Worm (Caenorhabditis elegans) whole organism, L4 larva: Measurements from ENCODE around the gene Y67D2.2.

Source experiments
- D1046.2 ChIP-seq: fragments of 200-800 bp; sonication (Bioruptor generic); IDR thresholded peaks from 2 replicates; pipeline ENCODE4 v1.3.6; 2022; ENCODE audit warnings: missing genetic modification characterization, missing compliant biosample characterization
- F26F4.8 ChIP-seq: fragments of 200-800 bp; sonication (Bioruptor generic); conservative IDR thresholded peaks from 2 replicates; pipeline ENCODE4 v1.3.6; 2022; ENCODE audit warnings: missing genetic modification characterization, missing compliant biosample characterization
- F44E2.7 ChIP-seq: fragments of 200-800 bp; sonication (Bioruptor generic); IDR thresholded peaks from 2 replicates; pipeline ENCODE4 v2.1.2; 2022; ENCODE audit warnings: missing genetic modification characterization, missing compliant biosample characterization
- T26A8.4 ChIP-seq: fragments of 200-800 bp; sonication (Bioruptor generic); IDR thresholded peaks from 2 replicates; pipeline ENCODE4 v1.3.6; 2022; ENCODE audit warnings: missing genetic modification characterization, missing compliant biosample characterization
- Y48G9A.11 ChIP-seq: fragments of 200-800 bp; sonication (Bioruptor generic); IDR thresholded peaks from 2 replicates; pipeline ENCODE4 v1.3.6; 2022; ENCODE audit warnings: missing genetic modification reagents, missing genetic modification characterization, missing compliant biosample characterization
- ZK337.2 ChIP-seq: fragments of 200-800 bp; sonication (Bioruptor generic); IDR thresholded peaks from 2 replicates; pipeline ENCODE4 v1.3.6; 2022; ENCODE audit warnings: missing genetic modification reagents, missing genetic modification characterization, missing compliant biosample characterization
- aha-1 ChIP-seq: fragments of 150-350 bp; peaks from one replicate; lab custom pipeline; 2014; ENCODE audit warnings: missing biosample characterization, missing genetic modification characterization
- aly-2 ChIP-seq: sonication (generic microtip); optimal IDR thresholded peaks from 2 replicates; lab custom pipeline; 2018; ENCODE audit warnings: missing biosample characterization, missing genetic modification characterization
- attf-4 ChIP-seq: sonication (generic microtip); optimal IDR thresholded peaks from 3 replicates; lab custom pipeline; 2017; ENCODE audit warnings: missing biosample characterization, missing genetic modification characterization
- ceh-28 ChIP-seq: fragments of 150-350 bp; optimal IDR thresholded peaks from 2 replicates; lab custom pipeline; 2014; ENCODE audit warnings: missing biosample characterization, missing genetic modification reagents, missing genetic modification characterization
- ceh-32 ChIP-seq: sonication (generic microtip); optimal IDR thresholded peaks from 2 replicates; lab custom pipeline; 2016; ENCODE audit warnings: mild to moderate bottlenecking, missing genetic modification characterization, missing compliant biosample characterization; ENCODE audit not compliant: poor library complexity
- ceh-82 ChIP-seq: sonication (generic microtip); optimal IDR thresholded peaks from 2 replicates; lab custom pipeline; 2017; ENCODE audit warnings: missing biosample characterization, missing genetic modification characterization
- daf-8 ChIP-seq: fragments of 200-800 bp; sonication (Bioruptor generic); IDR thresholded peaks from 2 replicates; pipeline ENCODE4 v1.3.6; 2022; ENCODE audit warnings: missing genetic modification characterization, missing compliant biosample characterization
- dmd-8 ChIP-seq: fragments of 200-800 bp; sonication (Bioruptor generic); IDR thresholded peaks from 2 replicates; pipeline ENCODE4 v1.3.6; 2022; ENCODE audit warnings: missing genetic modification characterization, missing compliant biosample characterization
- dpl-1 ChIP-seq: fragments of 150-350 bp; optimal IDR thresholded peaks from 2 replicates; lab custom pipeline; 2014; ENCODE audit warnings: missing biosample characterization, missing genetic modification reagents, missing genetic modification characterization
- dve-1 ChIP-seq: sonication (generic microtip); optimal IDR thresholded peaks from 2 replicates; lab custom pipeline; 2017; ENCODE audit warnings: antibody characterized with exemption, mild to moderate bottlenecking, missing genetic modification characterization, missing compliant biosample characterization; ENCODE audit not compliant: insufficient read depth
- egl-27 ChIP-seq: sonication (generic microtip); optimal IDR thresholded peaks from 3 replicates; lab custom pipeline; 2017; ENCODE audit warnings: missing biosample characterization, missing genetic modification reagents, missing genetic modification characterization
- gei-8 ChIP-seq: fragments of 200-800 bp; sonication (Bioruptor generic); optimal IDR thresholded peaks from 2 replicates; lab custom pipeline; 2018; ENCODE audit warnings: mild to moderate bottlenecking, missing genetic modification characterization, missing compliant biosample characterization
- hif-1 ChIP-seq, 2 experiments: sonication (generic microtip); optimal IDR thresholded peaks; 2 replicates each; lab custom pipeline; 2016 to 2017; ENCODE audit warnings: missing compliant biosample characterization in 2 of 2, missing genetic modification characterization in 2 of 2, missing genetic modification reagents in 2 of 2, missing genotype in 2 of 2, mild to moderate bottlenecking in 1 of 2
- hlh-30 ChIP-seq: sonication (generic microtip); optimal IDR thresholded peaks from 2 replicates; lab custom pipeline; 2017; ENCODE audit warnings: antibody characterized with exemption, mild to moderate bottlenecking, missing genetic modification characterization, missing compliant biosample characterization; ENCODE audit not compliant: insufficient read depth
- jun-1 ChIP-seq: fragments of 150-350 bp; optimal IDR thresholded peaks from 2 replicates; lab custom pipeline; 2014; ENCODE audit warnings: missing biosample characterization, missing genetic modification reagents, missing genetic modification characterization
- lin-13 ChIP-seq: fragments of 150-350 bp; optimal IDR thresholded peaks from 2 replicates; lab custom pipeline; 2014; ENCODE audit warnings: missing biosample characterization, missing genetic modification reagents, missing genetic modification characterization
- lin-38 ChIP-seq: fragments of 200-800 bp; sonication (Bioruptor generic); IDR thresholded peaks from 2 replicates; pipeline ENCODE4 v1.3.6; 2022; ENCODE audit warnings: missing genetic modification reagents, missing genetic modification characterization, missing compliant biosample characterization
- lin-39 ChIP-seq: fragments of 150-350 bp; optimal IDR thresholded peaks from 2 replicates; lab custom pipeline; 2014; ENCODE audit warnings: missing biosample characterization, missing genetic modification reagents, missing genetic modification characterization
- lsy-2 ChIP-seq, 2 experiments: fragments of 150-350 bp in 1 of 2; sonication (generic microtip) in 1 of 2; optimal IDR thresholded peaks; 2 replicates each; lab custom pipeline; 2014 to 2017; ENCODE audit warnings: missing biosample characterization in 2 of 2, missing genetic modification characterization in 2 of 2
- mes-2 ChIP-seq: sonication (generic microtip); optimal IDR thresholded peaks from 2 replicates; lab custom pipeline; 2016; ENCODE audit warnings: missing genotype, mild to moderate bottlenecking, missing genetic modification characterization, missing compliant biosample characterization; ENCODE audit not compliant: poor library complexity, severe bottlenecking
- mxl-3 ChIP-seq: fragments of 200-800 bp; sonication (Bioruptor generic); optimal IDR thresholded peaks from 2 replicates; lab custom pipeline; 2018; ENCODE audit warnings: mild to moderate bottlenecking, missing genetic modification characterization, missing compliant biosample characterization
- nhr-102 ChIP-seq: sonication (generic microtip); optimal IDR thresholded peaks from 2 replicates; lab custom pipeline; 2016; ENCODE audit warnings: mild to moderate bottlenecking, missing genetic modification characterization, moderate library complexity, missing compliant biosample characterization
- nhr-11 ChIP-seq: fragments of 150-350 bp; optimal IDR thresholded peaks from 2 replicates; lab custom pipeline; 2014; ENCODE audit warnings: missing biosample characterization, missing genetic modification characterization
- nhr-237 ChIP-seq: sonication (generic microtip); optimal IDR thresholded peaks from 2 replicates; lab custom pipeline; 2017; ENCODE audit warnings: missing biosample characterization, missing genetic modification characterization
- nhr-25 ChIP-seq: sonication (generic microtip); optimal IDR thresholded peaks from 2 replicates; lab custom pipeline; 2017; ENCODE audit warnings: missing genetic modification characterization, mild to moderate bottlenecking, missing compliant biosample characterization, antibody characterized with exemption, moderate library complexity, borderline replicate concordance; ENCODE audit not compliant: insufficient read depth
- nhr-42 ChIP-seq: fragments of 200-800 bp; sonication (Bioruptor generic); IDR thresholded peaks from 2 replicates; pipeline ENCODE4 v1.3.6; 2022; ENCODE audit warnings: missing genetic modification characterization, missing compliant biosample characterization
- nhr-6 ChIP-seq: fragments of 150-350 bp; optimal IDR thresholded peaks from 2 replicates; lab custom pipeline; 2014; ENCODE audit warnings: missing biosample characterization, missing genetic modification characterization
- nhr-77 ChIP-seq: fragments of 150-350 bp; optimal IDR thresholded peaks from 2 replicates; lab custom pipeline; 2014; ENCODE audit warnings: missing biosample characterization, missing genetic modification characterization
- skn-1 ChIP-seq: fragments of 150-350 bp; optimal IDR thresholded peaks from 2 replicates; lab custom pipeline; 2014; ENCODE audit warnings: missing biosample characterization, missing genetic modification characterization
- unc-62 ChIP-seq, 3 experiments: fragments of 150-350 bp in 1 of 3; sonication (generic microtip); optimal IDR thresholded peaks in 2 of 3; peaks in 1 of 3; 1 replicate in 1 of 3; 2 replicates in 2 of 3; lab custom pipeline; 2014 to 2017; ENCODE audit warnings: missing biosample characterization in 3 of 3, missing genetic modification characterization in 3 of 3, missing genetic modification reagents in 3 of 3, missing genotype in 1 of 3
- zag-1 ChIP-seq: fragments of 150-350 bp; optimal IDR thresholded peaks from 2 replicates; lab custom pipeline; 2014; ENCODE audit warnings: missing biosample characterization, missing genetic modification characterization
- zfp-2 ChIP-seq: sonication (generic microtip); optimal IDR thresholded peaks from 2 replicates; lab custom pipeline; 2016; ENCODE audit warnings: mild to moderate bottlenecking, missing genetic modification characterization, missing compliant biosample characterization
- zip-2 ChIP-seq: fragments of 150-350 bp; optimal IDR thresholded peaks from 2 replicates; lab custom pipeline; 2014; ENCODE audit warnings: missing biosample characterization, missing genetic modification characterization
- ztf-11 ChIP-seq: fragments of 150-350 bp; optimal IDR thresholded peaks from 2 replicates; lab custom pipeline; 2014; ENCODE audit warnings: missing biosample characterization, missing genetic modification characterization

Y67D2.2 gene

DNA sequence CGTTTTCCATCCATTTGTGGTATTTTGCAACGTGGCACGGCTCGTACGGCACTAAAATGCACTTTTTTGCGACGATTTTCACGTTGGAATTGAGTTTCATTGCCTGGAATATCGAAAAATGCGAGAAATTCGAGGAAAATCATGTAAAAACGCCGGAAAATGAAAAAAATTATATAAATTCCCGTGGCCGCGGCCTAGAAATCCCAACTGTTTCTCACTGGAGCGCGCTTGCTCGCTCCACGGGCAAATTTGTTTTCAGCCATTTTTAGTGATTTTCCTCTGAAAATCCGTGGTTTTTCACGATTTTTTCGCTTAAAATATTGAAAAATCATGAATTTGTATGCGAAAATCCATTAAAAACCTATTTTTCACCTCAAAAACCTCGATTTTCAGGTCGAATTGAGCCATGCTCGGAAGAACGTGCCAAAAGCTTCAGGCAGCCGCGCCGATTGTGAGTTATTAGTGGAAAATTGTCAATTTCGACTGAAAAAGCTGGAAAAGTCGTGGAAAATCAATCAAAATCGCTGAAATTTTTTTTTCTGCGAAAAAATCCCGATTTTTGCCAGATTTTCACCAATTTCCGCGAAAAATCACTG is 18.4 kb upstream of the Y67D2.2 start, which contains the start of the genes Y67D2.5 and cisd-3.2:
Gene Y67D2.5 (minus strand): TSS at position 145 of the 596 bp plus-strand sequence.
Gene cisd-3.2 (plus strand): TSS at position 394 of the 596 bp plus-strand sequence.
- no peak for TF ChIP-seq D1046.2 (GFP tag; lab: Robert Waterston, UW)
- TF ChIP-seq nhr-6 (tag; lab: Kevin White, UChicago) = no peak
- peak in 1 of 2 experiments; percentile 37 for TF ChIP-seq lsy-2 (tag; optimal IDR thresholded peaks at IDR 0.05; lab: Kevin White, UChicago)
- TF ChIP-seq ztf-11 (tag; lab: Kevin White, UChicago) = no peak
- TF ChIP-seq lin-39 (tag; lab: Kevin White, UChicago) = no peak
- TF ChIP-seq zag-1 = no peak
- peak in 1 of 2 experiments; percentile 86 for TF ChIP-seq unc-62 (GFP tag; optimal IDR thresholded peaks at IDR 0.05 in 1 of 2; lab: Kevin White, UChicago)
- no peak for TF ChIP-seq unc-62 (tag; optimal IDR thresholded peaks at IDR 0.05; lab: Kevin White, UChicago)
- TF ChIP-seq F44E2.7 (GFP tag; lab: Robert Waterston, UW) = no peak
- TF ChIP-seq daf-8 = no peak
- no peak for TF ChIP-seq dmd-8 (GFP tag; lab: Robert Waterston, UW)
- peak; percentile 94 for TF ChIP-seq aha-1
- no peak for TF ChIP-seq ceh-82 (tag; lab: Kevin White, UChicago)
- no peak for TF ChIP-seq dve-1 (tag; lab: Kevin White, UChicago)
- no peak for TF ChIP-seq jun-1 (tag; lab: Kevin White, UChicago)
- TF ChIP-seq nhr-237 = no peak
- no peak for TF ChIP-seq nhr-77
- peak; percentile 92 for TF ChIP-seq lin-38 (GFP tag; lab: Robert Waterston, UW)
- TF ChIP-seq zfp-2 = no peak
- TF ChIP-seq ZK337.2 (GFP tag; lab: Robert Waterston, UW) = no peak
- TF ChIP-seq F26F4.8 (GFP tag; lab: Robert Waterston, UW) = no peak
- TF ChIP-seq egl-27 (tag; lab: Kevin White, UChicago) = no peak
- peak; percentile 40 for TF ChIP-seq dpl-1 (GFP tag; lab: Kevin White, UChicago)
- TF ChIP-seq skn-1 = no peak
- TF ChIP-seq zip-2 (tag; lab: Kevin White, UChicago) = no peak
- TF ChIP-seq Y48G9A.11 = no peak
- TF ChIP-seq gei-8 (GFP tag; lab: Kevin White, UChicago) = no peak
- no peak for TF ChIP-seq attf-4 (tag; lab: Kevin White, UChicago)
- TF ChIP-seq mxl-3 (GFP tag; lab: Kevin White, UChicago) = no peak
- peak; percentile 21 for TF ChIP-seq lin-13 (GFP tag; lab: Kevin White, UChicago)
- TF ChIP-seq hif-1 (tag; optimal IDR thresholded peaks at IDR 0.05; lab: Kevin White, UChicago) = peak in 1 of 2 experiments; percentile 54
- no peak for TF ChIP-seq nhr-11 (tag; lab: Kevin White, UChicago)
- TF ChIP-seq ceh-32 (tag; lab: Kevin White, UChicago) = no peak
- no peak for TF ChIP-seq hlh-30 (tag; lab: Kevin White, UChicago)
- TF ChIP-seq mes-2 (tag; lab: Kevin White, UChicago) = peak; percentile 92
- TF ChIP-seq nhr-102 (tag; lab: Kevin White, UChicago) = no peak
- no peak for TF ChIP-seq nhr-42 (GFP tag; lab: Robert Waterston, UW)
- TF ChIP-seq T26A8.4 (GFP tag; lab: Robert Waterston, UW) = no peak
- TF ChIP-seq aly-2 = no peak

DNA sequence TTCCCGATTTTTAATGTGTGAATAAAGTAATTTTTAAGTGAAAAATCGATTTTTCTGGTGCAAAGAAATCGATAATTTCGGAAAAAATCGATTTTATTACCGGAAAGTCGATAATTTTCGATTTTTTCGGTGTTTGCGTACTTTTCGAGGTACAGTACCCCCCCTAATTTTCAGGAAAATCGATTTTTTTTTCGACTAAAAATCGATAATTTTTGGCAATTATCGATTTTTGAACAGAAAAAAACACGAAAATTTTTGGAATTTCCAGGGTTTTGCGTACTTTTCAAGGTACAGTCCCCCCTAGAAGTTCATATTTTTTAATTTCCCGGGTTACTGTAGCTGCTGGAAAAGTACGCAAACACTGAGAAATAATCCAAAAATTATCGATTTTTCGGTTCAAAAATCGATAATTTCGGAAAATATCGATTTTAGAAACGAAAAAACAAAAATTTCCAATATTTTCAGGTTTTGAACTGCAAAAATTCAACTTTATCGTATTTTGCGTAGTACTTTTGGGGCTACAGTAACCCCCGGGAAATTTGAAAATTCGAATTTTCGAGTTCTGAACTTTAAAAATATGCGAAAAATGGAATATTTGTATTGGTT is 15.1 kb upstream of the Y67D2.2 start:
- TF ChIP-seq aha-1 (peak; percentile 60), nhr-25 (tag; lab: Kevin White, UChicago) (no peak), ceh-28 (tag; lab: Kevin White, UChicago) (peak; percentile 89), mes-2 (tag; lab: Kevin White, UChicago) (no peak)
